Worm (Caenorhabditis elegans): ENCODE results near the gene dnj-7.

ce11 chrX:7242878-7243277, 48.5 kb downstream of the dnj-7 start, which contains the start of gene F46H5.7:
- no peak for TF ChIP-seq nhr-90 (tag; optimal IDR thresholded peaks at IDR 0.05)
- no peak for TF ChIP-seq athp-1 (tag; optimal IDR thresholded peaks at IDR 0.05)
- TF ChIP-seq snpc-3.4 (tag; optimal IDR thresholded peaks at IDR 0.05) = no peak
- no peak for TF ChIP-seq madf-10 (tag; optimal IDR thresholded peaks at IDR 0.05)
- no peak for TF ChIP-seq D2030.7 (GFP tag; IDR thresholded peaks at IDR 0.05)
- no peak for TF ChIP-seq snpc-4 (GFP tag; optimal IDR thresholded peaks at IDR 0.05)
- TF ChIP-seq snpc-4 (tag; optimal IDR thresholded peaks at IDR 0.05) = no peak
- no peak for TF ChIP-seq unc-130 (GFP tag; optimal IDR thresholded peaks at IDR 0.05)
- TF ChIP-seq unc-62 (GFP tag; optimal IDR thresholded peaks at IDR 0.05) = no peak
- TF ChIP-seq F37B4.10 (GFP tag; IDR thresholded peaks at IDR 0.05) = no peak
- no peak for TF ChIP-seq mxl-1 (tag; optimal IDR thresholded peaks at IDR 0.05)
- no peak for TF ChIP-seq nfya-1 (tag; optimal IDR thresholded peaks at IDR 0.05; ENCODE audit: borderline replicate concordance, insufficient read depth)
